Worm (Caenorhabditis elegans) whole organism, late embryonic: ENCODE measurements around the gene cpr-9.

ENCODE experiments used
- sox-2 ChIP-seq: fragments of 200-800 bp; sonication (Bioruptor generic); IDR thresholded peaks from 2 replicates; pipeline ENCODE4 v1.3.6; 2022; ENCODE audit warnings: missing genetic modification reagents, missing genetic modification characterization, missing compliant biosample characterization
- zip-5 ChIP-seq: sonication (generic microtip); optimal IDR thresholded peaks from 2 replicates; lab custom pipeline; 2016; ENCODE audit warnings: missing genetic modification characterization, missing compliant biosample characterization

ce11 chrV:12038783-12039182 is 35.9 kb downstream of the cpr-9 start:
- TF ChIP-seq zip-5 (tag; lab: Kevin White, UChicago) (no peak), sox-2 (GFP tag; lab: Robert Waterston, UW) (no peak)
